Worm (Caenorhabditis elegans) whole organism, L1 larva: ENCODE measurements around the gene F59F5.4.

ENCODE experiments used
- C04F5.9 ChIP-seq: sonication (generic microtip); optimal IDR thresholded peaks from 2 replicates; lab custom pipeline; 2016; ENCODE audit warnings: missing genetic modification characterization, missing compliant biosample characterization
- C16A3.4 ChIP-seq: fragments of 150-350 bp; optimal IDR thresholded peaks from 2 replicates; lab custom pipeline; 2014; ENCODE audit warnings: missing biosample characterization, missing genetic modification characterization
- lin-39 ChIP-seq: fragments of 150-350 bp; optimal IDR thresholded peaks from 2 replicates; lab custom pipeline; 2014; ENCODE audit warnings: missing biosample characterization, missing genetic modification reagents, missing genetic modification characterization
- nhr-76 ChIP-seq: sonication (generic microtip); optimal IDR thresholded peaks from 2 replicates; lab custom pipeline; 2017; ENCODE audit warnings: missing biosample characterization, missing genetic modification characterization
- rnt-1 ChIP-seq: sonication (generic microtip); optimal IDR thresholded peaks from 2 replicates; lab custom pipeline; 2016; ENCODE audit warnings: mild to moderate bottlenecking, missing genetic modification characterization, moderate library complexity, missing compliant biosample characterization
- swsn-7 ChIP-seq: sonication (generic microtip); optimal IDR thresholded peaks from 2 replicates; lab custom pipeline; 2016; ENCODE audit warnings: missing genetic modification characterization, missing compliant biosample characterization

DNA sequence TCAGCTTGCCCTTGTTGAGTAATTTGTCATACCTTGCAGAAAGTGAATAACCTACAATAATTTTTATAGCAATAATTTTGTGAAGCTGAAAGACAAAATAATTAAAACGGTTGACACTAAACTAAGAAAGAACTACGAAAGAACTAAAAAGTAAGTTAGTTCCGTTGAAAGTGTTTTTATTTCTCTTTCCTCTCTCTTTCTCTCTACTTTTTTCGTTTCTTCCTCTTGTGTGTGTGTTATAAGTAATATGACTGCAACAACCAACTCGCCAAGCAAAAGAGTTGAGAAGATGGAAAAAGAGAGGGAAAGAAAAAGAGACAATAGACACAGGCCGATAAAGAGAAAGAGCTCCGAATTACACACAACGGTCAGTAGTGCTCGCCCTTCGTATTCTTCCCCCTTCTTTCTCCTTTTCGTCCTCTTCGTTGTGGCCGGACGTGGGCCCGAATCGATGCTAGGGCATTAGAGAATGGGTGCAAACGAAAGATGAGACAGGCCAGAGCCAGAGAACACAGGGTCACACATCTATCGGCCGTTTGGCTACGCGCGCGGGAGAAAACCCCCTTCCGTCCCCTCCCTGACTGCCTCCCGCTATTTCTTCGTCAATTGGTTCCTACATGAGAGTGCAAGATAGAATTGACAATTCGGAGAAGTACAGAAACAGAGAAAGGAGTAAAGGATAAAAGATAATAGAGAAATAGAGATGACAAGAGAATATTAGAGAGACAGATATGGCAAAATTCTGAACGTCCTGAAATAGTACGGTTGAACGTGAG, 12.6 kb downstream of the F59F5.4 start, which contains the start of gene syd-2:
- peak; percentile 1 for TF ChIP-seq C04F5.9 (tag; lab: Kevin White, UChicago)
- TF ChIP-seq lin-39 = no peak
- peak; percentile 81 for TF ChIP-seq swsn-7 (tag; lab: Kevin White, UChicago)
- TF ChIP-seq C16A3.4 (tag; lab: Kevin White, UChicago) = peak; percentile 45
- TF ChIP-seq rnt-1 (tag; lab: Kevin White, UChicago) = peak; percentile 72
- TF ChIP-seq nhr-76 (tag; lab: Kevin White, UChicago) = no peak
